Fruit fly (Drosophila melanogaster) whole organism, embryonic: Measurements from ENCODE around the gene Psa.

Experiments used
- ATbp ChIP-seq: fragments of 200-800 bp; sonication (Bioruptor generic); optimal IDR thresholded peaks from 2 replicates; lab custom pipeline; 2017; ENCODE audit warnings: missing biosample characterization, mild to moderate bottlenecking, missing genetic modification characterization, missing genetic modification reagents
- Adf1 ChIP-seq: fragments of 200-800 bp; sonication (Bioruptor generic); IDR thresholded peaks from 2 replicates; pipeline ENCODE4 v1.3.6; 2022; ENCODE audit warnings: missing biosample characterization, missing genetic modification characterization
- Aef1 ChIP-seq: fragments of 200-800 bp; sonication (Bioruptor generic); IDR thresholded peaks from 3 replicates; pipeline ENCODE4 v1.3.6; 2022; ENCODE audit warnings: missing biosample characterization, missing genetic modification characterization
- CG10267 ChIP-seq: fragments of 200-800 bp; sonication (Bioruptor generic); optimal IDR thresholded peaks from 2 replicates; lab custom pipeline; 2018; ENCODE audit warnings: missing biosample characterization, mild to moderate bottlenecking, missing genetic modification characterization, moderate library complexity
- CG12104 ChIP-seq: fragments of 200-800 bp; sonication (Bioruptor generic); optimal IDR thresholded peaks from 3 replicates; lab custom pipeline; 2016; ENCODE audit warnings: missing biosample characterization, missing genetic modification characterization
- CG12299 ChIP-seq: fragments of 200-800 bp; sonication (Bioruptor generic); optimal IDR thresholded peaks from 2 replicates; lab custom pipeline; 2018; ENCODE audit warnings: missing biosample characterization, mild to moderate bottlenecking, missing genetic modification characterization
- CG14860 ChIP-seq: fragments of 200-800 bp; sonication (Bioruptor generic); IDR thresholded peaks from 3 replicates; pipeline ENCODE4 v1.3.6; 2022; ENCODE audit warnings: missing biosample characterization, missing genetic modification characterization; ENCODE audit not compliant: partially characterized antibody
- CG15601 ChIP-seq: fragments of 200-800 bp; sonication (Bioruptor generic); optimal IDR thresholded peaks from 3 replicates; lab custom pipeline; 2019; ENCODE audit warnings: missing biosample characterization, mild to moderate bottlenecking, missing genetic modification characterization, moderate library complexity
- CG1603 ChIP-seq: fragments of 200-800 bp; sonication (Bioruptor generic); optimal IDR thresholded peaks from 2 replicates; lab custom pipeline; 2019; ENCODE audit warnings: missing biosample characterization, mild to moderate bottlenecking, missing genetic modification characterization, moderate library complexity
- CG17912 ChIP-seq: fragments of 200-800 bp; sonication (Bioruptor generic); optimal IDR thresholded peaks from 2 replicates; lab custom pipeline; 2018; ENCODE audit warnings: missing biosample characterization, mild to moderate bottlenecking, missing genetic modification characterization
- CG18011 ChIP-seq: fragments of 200-800 bp; sonication (Bioruptor generic); optimal IDR thresholded peaks from 2 replicates; lab custom pipeline; 2017; ENCODE audit warnings: missing biosample characterization, missing genetic modification characterization, mild to moderate bottlenecking, moderate library complexity, missing genotype
- CG2129 ChIP-seq: fragments of 200-800 bp; sonication (Bioruptor generic); IDR thresholded peaks from 2 replicates; pipeline ENCODE4 v1.3.6; 2022; ENCODE audit warnings: missing biosample characterization, missing genetic modification characterization; ENCODE audit not compliant: partially characterized antibody
- CG3163 ChIP-seq: fragments of 200-800 bp; sonication (Bioruptor generic); optimal IDR thresholded peaks from 3 replicates; lab custom pipeline; 2016; ENCODE audit warnings: missing biosample characterization, missing genetic modification characterization
- CG3281 ChIP-seq: fragments of 200-800 bp; sonication (Bioruptor generic); optimal IDR thresholded peaks from 3 replicates; lab custom pipeline; 2017; ENCODE audit warnings: missing biosample characterization, mild to moderate bottlenecking, missing genetic modification characterization
- CG7745 ChIP-seq: fragments of 200-800 bp; sonication (Bioruptor generic); optimal IDR thresholded peaks from 2 replicates; lab custom pipeline; 2018; ENCODE audit warnings: missing biosample characterization, mild to moderate bottlenecking, missing genetic modification characterization, moderate library complexity
- CG7987 ChIP-seq: fragments of 200-800 bp; sonication (Bioruptor generic); optimal IDR thresholded peaks from 2 replicates; lab custom pipeline; 2018; ENCODE audit warnings: missing biosample characterization, mild to moderate bottlenecking, missing genetic modification characterization, moderate library complexity
- CG8765 ChIP-seq: fragments of 200-800 bp; sonication (Bioruptor generic); IDR thresholded peaks from 2 replicates; pipeline ENCODE4 v1.3.6; 2022; ENCODE audit warnings: missing biosample characterization, missing genetic modification characterization
- CG9727 ChIP-seq: fragments of 200-800 bp; sonication (Bioruptor generic); optimal IDR thresholded peaks from 3 replicates; lab custom pipeline; 2017; ENCODE audit warnings: missing biosample characterization, mild to moderate bottlenecking, missing genetic modification characterization
- CG9817 ChIP-seq: fragments of 200-800 bp; sonication (Bioruptor generic); optimal IDR thresholded peaks from 2 replicates; lab custom pipeline; 2018; ENCODE audit warnings: missing biosample characterization, mild to moderate bottlenecking, missing genetic modification characterization, moderate library complexity
- Dbx ChIP-seq: fragments of 200-800 bp; sonication (Bioruptor generic); IDR thresholded peaks from 3 replicates; pipeline ENCODE4 v1.3.6; 2022; ENCODE audit warnings: missing biosample characterization, missing genetic modification characterization
- E2f1 ChIP-seq: fragments of 200-800 bp; sonication (Bioruptor generic); IDR thresholded peaks from 2 replicates; pipeline ENCODE4 v1.3.6; 2022; ENCODE audit warnings: missing biosample characterization, missing genetic modification characterization
- HLH4C ChIP-seq: fragments of 200-800 bp; sonication (Bioruptor generic); IDR thresholded peaks from 3 replicates; pipeline ENCODE4 v1.3.6; 2022; ENCODE audit warnings: missing biosample characterization, missing genetic modification characterization; ENCODE audit not compliant: partially characterized antibody
- HLHmδ ChIP-seq: fragments of 200-800 bp; sonication (Bioruptor generic); optimal IDR thresholded peaks from 2 replicates; lab custom pipeline; 2018; ENCODE audit warnings: missing biosample characterization, mild to moderate bottlenecking, missing genetic modification characterization, moderate library complexity
- Hey ChIP-seq: fragments of 200-800 bp; sonication (Bioruptor generic); optimal IDR thresholded peaks from 3 replicates; lab custom pipeline; 2018; ENCODE audit warnings: missing biosample characterization, mild to moderate bottlenecking, missing genetic modification characterization
- HmgD ChIP-seq: fragments of 200-800 bp; sonication (Bioruptor generic); optimal IDR thresholded peaks from 3 replicates; lab custom pipeline; 2016; ENCODE audit warnings: missing biosample characterization, missing genetic modification characterization
- Neu2 ChIP-seq: fragments of 200-800 bp; sonication (Bioruptor generic); optimal IDR thresholded peaks from 3 replicates; lab custom pipeline; 2016; ENCODE audit warnings: missing biosample characterization, missing genetic modification characterization, borderline replicate concordance
- Taf1 ChIP-seq: fragments of 200-800 bp; sonication (Bioruptor generic); IDR thresholded peaks from 2 replicates; pipeline ENCODE4 v1.3.6; 2022; ENCODE audit warnings: missing biosample characterization, missing genetic modification characterization
- Xbp1 ChIP-seq: fragments of 200-800 bp; sonication (Bioruptor generic); optimal IDR thresholded peaks from 3 replicates; lab custom pipeline; 2016; ENCODE audit warnings: missing biosample characterization, mild to moderate bottlenecking, missing genetic modification characterization
- YL-1 ChIP-seq: fragments of 200-800 bp; sonication (Bioruptor generic); optimal IDR thresholded peaks from 3 replicates; lab custom pipeline; 2017; ENCODE audit warnings: missing biosample characterization, mild to moderate bottlenecking, missing genetic modification characterization
- ap ChIP-seq: fragments of 200-800 bp; sonication (Bioruptor generic); IDR thresholded peaks from 2 replicates; pipeline ENCODE4 v1.3.6; 2022; ENCODE audit warnings: missing biosample characterization, missing genetic modification characterization
- bab2 ChIP-seq: fragments of 200-800 bp; sonication (Bioruptor generic); optimal IDR thresholded peaks from 2 replicates; lab custom pipeline; 2016; ENCODE audit warnings: missing biosample characterization, missing genetic modification characterization
- bcd ChIP-seq: fragments of 200-800 bp; sonication (Bioruptor generic); optimal IDR thresholded peaks from 2 replicates; lab custom pipeline; 2017; ENCODE audit warnings: missing biosample characterization, mild to moderate bottlenecking, missing genetic modification characterization
- bowl ChIP-seq: fragments of 200-800 bp; sonication (Bioruptor generic); IDR thresholded peaks from 2 replicates; pipeline ENCODE4 v1.3.6; 2022; ENCODE audit warnings: missing biosample characterization, missing genetic modification characterization
- chif ChIP-seq, 2 experiments: fragments of 200-800 bp; sonication (Bioruptor generic); optimal IDR thresholded peaks; 3 replicates each; lab custom pipeline; 2016; ENCODE audit warnings: missing biosample characterization in 2 of 2, missing genetic modification characterization in 2 of 2
- chm ChIP-seq: fragments of 200-800 bp; sonication (Bioruptor generic); IDR thresholded peaks from 2 replicates; pipeline ENCODE4 v1.3.6; 2022; ENCODE audit warnings: missing biosample characterization, missing genetic modification characterization
- croc ChIP-seq: fragments of 200-800 bp; sonication (Bioruptor generic); conservative IDR thresholded peaks from 3 replicates; pipeline ENCODE4 v1.3.6; 2022; ENCODE audit warnings: missing biosample characterization, missing genetic modification characterization
- da ChIP-seq: fragments of 200-800 bp; sonication (Bioruptor generic); optimal IDR thresholded peaks from 2 replicates; lab custom pipeline; 2016; ENCODE audit warnings: missing biosample characterization, missing genetic modification characterization
- dmrt11E ChIP-seq: fragments of 200-800 bp; sonication (Bioruptor generic); optimal IDR thresholded peaks from 3 replicates; lab custom pipeline; 2018; ENCODE audit warnings: missing biosample characterization, mild to moderate bottlenecking, missing genetic modification characterization, moderate library complexity
- fd3F ChIP-seq: fragments of 200-800 bp; sonication (Bioruptor generic); optimal IDR thresholded peaks from 2 replicates; lab custom pipeline; 2018; ENCODE audit warnings: missing biosample characterization, mild to moderate bottlenecking, missing genetic modification characterization, moderate library complexity
- grau ChIP-seq: fragments of 200-800 bp; optimal IDR thresholded peaks from 3 replicates; lab custom pipeline; 2019; ENCODE audit warnings: missing biosample characterization, mild to moderate bottlenecking, missing genetic modification characterization, moderate library complexity
- knrl ChIP-seq: fragments of 200-800 bp; sonication (Bioruptor generic); IDR thresholded peaks from 3 replicates; pipeline ENCODE4 v1.3.6; 2022; ENCODE audit warnings: missing biosample characterization, missing genetic modification characterization; ENCODE audit not compliant: partially characterized antibody
- mld ChIP-seq: fragments of 200-800 bp; sonication (Bioruptor generic); IDR thresholded peaks from 3 replicates; pipeline ENCODE4 v1.3.6; 2022; ENCODE audit warnings: missing biosample characterization, missing genetic modification characterization; ENCODE audit not compliant: partially characterized antibody
- nom ChIP-seq: fragments of 200-800 bp; sonication (Bioruptor generic); optimal IDR thresholded peaks from 2 replicates; lab custom pipeline; 2017; ENCODE audit warnings: missing biosample characterization, missing genetic modification characterization, mild to moderate bottlenecking, moderate library complexity, missing genetic modification reagents
- pb ChIP-seq: fragments of 200-800 bp; sonication (Bioruptor generic); optimal IDR thresholded peaks from 3 replicates; lab custom pipeline; 2016; ENCODE audit warnings: missing biosample characterization, missing genetic modification characterization
- pfk ChIP-seq: fragments of 200-800 bp; sonication (Bioruptor generic); optimal IDR thresholded peaks from 2 replicates; lab custom pipeline; 2018; ENCODE audit warnings: missing biosample characterization, mild to moderate bottlenecking, missing genetic modification characterization, moderate library complexity
- pho ChIP-seq: fragments of 200-800 bp; sonication (Bioruptor generic); optimal IDR thresholded peaks from 2 replicates; lab custom pipeline; 2016; ENCODE audit warnings: missing biosample characterization, missing genetic modification characterization
- sob ChIP-seq: fragments of 200-800 bp; sonication (Bioruptor generic); IDR thresholded peaks from 2 replicates; pipeline ENCODE4 v1.3.6; 2022; ENCODE audit warnings: missing biosample characterization, missing genetic modification characterization
- sug ChIP-seq: fragments of 200-800 bp; optimal IDR thresholded peaks from 2 replicates; lab custom pipeline; 2019; ENCODE audit warnings: missing biosample characterization, mild to moderate bottlenecking, missing genetic modification characterization, moderate library complexity
- trem ChIP-seq: fragments of 200-800 bp; optimal IDR thresholded peaks from 3 replicates; lab custom pipeline; 2019; ENCODE audit warnings: missing biosample characterization, mild to moderate bottlenecking, missing genetic modification characterization, moderate library complexity
- trh ChIP-seq: fragments of 200-800 bp; sonication (Bioruptor generic); optimal IDR thresholded peaks from 2 replicates; lab custom pipeline; 2016; ENCODE audit warnings: missing biosample characterization, missing genetic modification characterization
- tx ChIP-seq: fragments of 200-800 bp; sonication (Bioruptor generic); optimal IDR thresholded peaks from 2 replicates; lab custom pipeline; 2016; ENCODE audit warnings: missing biosample characterization, missing genetic modification characterization

Gene Psa

dm6 chr3L:1496408-1496807 lies 6.2 kb upstream of the Psa start, which contains the start of gene CG12084 (continued):
- TF ChIP-seq pfk (GFP tag; lab: Kevin White, UChicago) (no peak), CG18011 (GFP tag; lab: Kevin White, UChicago) (no peak), Xbp1 (GFP tag; lab: Kevin White, UChicago) (no peak), CG10267 (tag; lab: Kevin White, UChicago) (peak; percentile 64), tx (GFP tag; lab: Kevin White, UChicago) (no peak), sob (GFP tag; lab: Robert Waterston, UW) (no peak), bcd (no peak), CG9727 (GFP tag; lab: Kevin White, UChicago) (no peak), Neu2 (GFP tag; lab: Kevin White, UChicago) (no peak), Adf1 (GFP tag; lab: Robert Waterston, UW) (no peak), CG1603 (tag; lab: Kevin White, UChicago) (no peak), trh (GFP tag; lab: Kevin White, UChicago) (no peak), knrl (GFP tag; lab: Robert Waterston, UW) (no peak), chm (GFP tag; lab: Robert Waterston, UW) (no peak), fd3F (GFP tag; lab: Kevin White, UChicago) (no peak), Taf1 (no peak), CG9817 (tag; lab: Kevin White, UChicago) (no peak), chif (GFP tag; optimal IDR thresholded peaks at IDR 0.05; lab: Kevin White, UChicago) (no peak), trem (peak; percentile 59), CG7987 (GFP tag; lab: Kevin White, UChicago) (no peak), Aef1 (no peak), ATbp (peak; percentile 83), nom (GFP tag; lab: Kevin White, UChicago) (peak; percentile 7), grau (tag; lab: Kevin White, UChicago) (no peak), CG14860 (GFP tag; lab: Robert Waterston, UW) (no peak), CG12299 (tag; lab: Kevin White, UChicago) (no peak), YL-1 (GFP tag; lab: Kevin White, UChicago) (peak; percentile 86), CG17912 (no peak), bab2 (no peak), da (GFP tag; lab: Kevin White, UChicago) (no peak), HLH4C (GFP tag; lab: Robert Waterston, UW) (no peak), Dbx (GFP tag; lab: Robert Waterston, UW) (no peak), CG7745 (tag; lab: Kevin White, UChicago) (no peak), ap (GFP tag; lab: Robert Waterston, UW) (no peak), HLHmδ (no peak), mld (GFP tag; lab: Robert Waterston, UW) (no peak), E2f1 (GFP tag; lab: Robert Waterston, UW) (no peak), dmrt11E (tag; lab: Kevin White, UChicago) (no peak), pb (no peak), sug (no peak), CG15601 (tag; lab: Kevin White, UChicago) (no peak), CG12104 (GFP tag; lab: Kevin White, UChicago) (no peak), CG2129 (no peak), croc (GFP tag; lab: Robert Waterston, UW) (no peak), CG3163 (GFP tag; lab: Kevin White, UChicago) (no peak), HmgD (GFP tag; lab: Kevin White, UChicago) (no peak), pho (GFP tag; lab: Kevin White, UChicago) (no peak), bowl (GFP tag; lab: Robert Waterston, UW) (no peak), CG3281 (GFP tag; lab: Kevin White, UChicago) (no peak), CG8765 (GFP tag; lab: Robert Waterston, UW) (no peak), Hey (no peak)
